Fruit fly (Drosophila melanogaster) ovary, adult (tissue): ENCODE measurements around the gene CG14629.

Source experiments
- CG17801 ChIP-seq: fragments of 200-800 bp; optimal IDR thresholded peaks from 2 replicates; lab custom pipeline; 2019; ENCODE audit warnings: missing biosample characterization, mild to moderate bottlenecking, missing genetic modification characterization, moderate library complexity; ENCODE audit not compliant: partially characterized antibody

CG14629 gene

dm6 chrX:1051251-1051629 is at the start of gene CG14629:
Gene CG14629, plus strand, starts transcription at chrX:1051525.
- no peak for TF ChIP-seq CG17801 (GFP tag; lab: Kevin White, UChicago)

DNA sequence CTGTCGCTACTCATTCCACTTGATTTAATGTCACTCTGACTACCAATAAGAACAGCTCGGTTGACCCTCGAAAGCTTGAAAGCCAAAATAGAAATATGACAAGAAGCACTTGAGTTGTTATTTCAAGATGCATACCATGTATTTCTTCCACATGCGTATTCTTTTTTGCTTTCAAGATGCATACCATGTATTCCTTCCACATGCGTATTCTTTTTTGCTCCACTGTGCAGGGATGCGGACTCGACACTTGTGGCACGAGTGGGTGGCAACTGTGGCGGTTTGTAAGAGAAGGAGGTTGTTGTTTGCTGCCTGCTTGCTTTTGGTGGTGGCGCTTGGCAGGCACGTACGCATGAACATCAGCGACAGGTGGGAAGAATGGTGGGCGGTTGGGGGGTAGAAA is 45.1 kb upstream of the CG14629 start:
- no peak for TF ChIP-seq CG17801 (GFP tag; lab: Kevin White, UChicago)

DNA sequence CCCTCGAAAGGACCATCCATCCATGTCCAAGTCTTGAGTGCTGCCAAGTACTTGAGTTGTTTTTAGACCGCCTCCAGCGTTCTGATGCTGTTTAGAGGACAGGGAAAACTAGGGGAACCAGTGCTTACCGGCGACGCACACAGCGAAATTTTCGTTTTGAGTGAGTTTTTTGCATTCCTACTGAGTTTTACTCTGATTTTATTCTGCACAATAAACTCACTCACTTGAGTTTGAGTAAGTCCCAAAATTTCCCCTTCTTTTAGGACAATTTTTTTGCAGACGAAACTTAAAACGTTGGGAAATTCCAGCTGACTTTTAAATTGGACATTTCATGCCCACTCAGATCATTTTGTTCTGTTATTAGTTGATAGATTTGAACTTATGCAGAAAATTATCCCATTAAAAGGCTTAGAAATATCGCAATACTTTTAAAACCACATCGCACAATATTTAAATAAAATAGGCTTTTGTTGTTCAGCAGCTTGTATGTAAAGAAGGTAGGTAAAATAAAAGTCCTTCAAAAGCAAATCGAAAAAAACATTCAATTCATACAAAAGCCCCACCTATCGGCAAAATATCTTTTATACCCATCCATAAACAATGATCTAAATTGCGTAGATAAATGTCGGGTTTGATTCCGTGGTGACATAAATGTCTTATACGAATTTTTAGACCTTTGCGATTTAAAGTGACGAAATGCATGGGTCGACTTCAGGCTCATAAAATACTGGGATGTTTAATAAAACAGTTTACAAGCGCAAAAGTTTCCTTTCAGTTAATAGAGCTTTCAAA is 41.7 kb upstream of the CG14629 start:
- no peak for TF ChIP-seq CG17801 (GFP tag; lab: Kevin White, UChicago)

DNA sequence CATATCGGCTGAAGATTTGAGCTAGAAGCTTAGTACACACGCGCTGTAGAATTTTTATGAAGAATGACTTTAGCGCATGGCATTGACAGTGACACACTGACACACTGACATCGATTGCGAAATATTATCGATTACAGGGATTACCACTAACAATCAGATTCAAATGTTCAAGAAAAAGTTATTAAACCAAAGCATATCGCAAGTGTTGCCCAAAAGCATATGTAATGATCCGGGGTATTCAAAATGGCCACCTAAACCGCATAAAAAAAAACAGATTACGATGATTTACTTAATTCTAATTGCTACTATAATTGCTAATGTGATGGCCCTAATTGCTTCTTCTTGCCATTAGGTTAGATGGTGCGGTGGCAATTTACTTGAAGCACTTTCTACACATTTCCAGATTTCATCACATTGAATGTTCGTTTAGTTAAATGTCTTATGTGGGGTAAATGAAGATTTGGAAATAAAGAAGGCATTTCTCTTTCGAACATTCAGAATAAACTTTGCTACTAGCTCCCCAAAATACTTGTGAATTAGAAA is 39.7 kb upstream of the CG14629 start, which contains the start of the genes TfIIA-S-2 and CG14631:
TfIIA-S-2 (minus strand) TSS at position 101 of the 543 bp plus-strand sequence.
CG14631 (plus strand) TSS at position 493 of the 543 bp plus-strand sequence.
- TF ChIP-seq CG17801 (GFP tag; lab: Kevin White, UChicago) = no peak

dm6 chrX:1026511-1026910 is 24.8 kb upstream of the CG14629 start, which contains the start of the genes CG32814, CG11638 and CG3021:
Gene CG32814, minus strand, starts transcription at chrX:1026700.
Gene CG11638, minus strand, starts transcription at chrX:1026703.
Gene CG3021, plus strand, starts transcription at chrX:1026791.
- peak; percentile 63 for TF ChIP-seq CG17801 (GFP tag; lab: Kevin White, UChicago)

DNA sequence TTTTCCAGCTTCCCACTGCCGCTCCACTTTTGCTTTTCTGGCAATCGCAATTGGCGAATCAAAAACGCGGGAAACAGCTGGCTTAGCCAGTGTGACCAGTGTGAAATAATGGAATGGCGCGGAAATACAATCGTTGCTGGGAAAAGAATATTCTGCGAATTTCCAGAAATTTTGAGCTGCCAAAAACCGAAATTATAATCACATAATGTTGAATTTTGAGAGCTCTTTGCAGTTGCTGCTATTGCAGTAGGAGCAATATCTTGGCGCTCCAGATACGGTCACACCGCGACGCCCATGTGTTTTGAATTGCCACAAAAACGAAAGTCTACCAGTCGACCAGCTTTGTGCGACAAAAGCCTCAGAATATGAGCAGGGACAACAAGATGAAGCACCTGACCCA is 20.8 kb upstream of the CG14629 start, which contains the start of the genes Cdc45 and Rpp21:
Cdc45 (minus strand) TSS at position 79 of the 400 bp plus-strand sequence.
Rpp21 (plus strand) TSS at position 281 of the 400 bp plus-strand sequence.
- TF ChIP-seq CG17801 (GFP tag; lab: Kevin White, UChicago) = peak; percentile 13

DNA sequence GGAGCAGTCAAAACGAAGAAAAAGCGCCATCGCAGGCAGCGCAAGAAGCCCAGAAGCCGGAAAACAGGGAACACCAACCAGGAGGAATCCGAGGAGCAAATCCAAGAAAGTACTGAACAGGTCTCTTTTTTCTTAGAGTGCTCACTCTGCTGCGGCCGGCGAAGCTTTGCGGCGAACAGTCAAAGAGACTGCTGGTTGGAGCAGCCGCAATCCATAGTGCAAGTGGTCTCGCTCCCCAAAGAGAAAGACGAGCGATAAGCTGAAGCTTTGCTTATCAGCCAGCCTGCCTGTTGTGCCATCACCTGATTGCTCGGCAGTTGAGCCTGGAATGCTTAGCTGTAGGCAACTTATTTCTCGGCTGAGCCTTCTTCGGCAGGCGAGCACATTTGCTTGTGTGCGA is 20.1 kb upstream of the CG14629 start, which contains the start of gene CG14630:
CG14630 (plus strand) TSS at position 301 of the 400 bp plus-strand sequence.
- TF ChIP-seq CG17801 (GFP tag; lab: Kevin White, UChicago) = no peak

- TF ChIP-seq CG17801 (GFP tag; lab: Kevin White, UChicago) = peak; percentile 22
Measured at dm6 chrX:1033066-1033465, 18.3 kb upstream of the CG14629 start.

dm6 chrX:1041407-1042038 is 9.8 kb upstream of the CG14629 start:
- TF ChIP-seq CG17801 (GFP tag; lab: Kevin White, UChicago) = no peak

- TF ChIP-seq CG17801 (GFP tag; lab: Kevin White, UChicago) = no peak
Measured at dm6 chrX:1045924-1046323, 5.4 kb upstream of the CG14629 start, which contains the start of gene CG42259. Gene CG42259, plus strand, starts transcription at chrX:1046224.

DNA sequence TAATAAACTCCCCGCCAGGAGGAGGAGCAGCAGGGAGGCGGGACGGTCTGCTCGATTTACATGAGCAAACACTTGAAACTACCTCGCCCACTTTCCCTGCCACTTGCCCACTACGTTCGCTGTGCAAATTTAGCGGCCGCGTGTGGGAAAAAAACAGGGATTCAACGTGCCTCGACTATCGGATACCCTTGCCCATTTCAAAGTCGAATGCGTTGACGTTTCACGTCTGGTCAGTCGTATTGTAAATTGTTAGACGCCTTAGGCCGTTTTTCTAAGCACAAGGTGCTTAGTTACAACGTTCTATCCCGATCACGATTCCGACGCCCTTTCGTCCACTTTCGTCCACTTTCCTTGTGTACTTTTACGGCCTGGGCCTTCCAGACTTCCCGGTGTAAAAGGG is 3.6 kb upstream of the CG14629 start:
- TF ChIP-seq CG17801 (GFP tag; lab: Kevin White, UChicago) = no peak

DNA sequence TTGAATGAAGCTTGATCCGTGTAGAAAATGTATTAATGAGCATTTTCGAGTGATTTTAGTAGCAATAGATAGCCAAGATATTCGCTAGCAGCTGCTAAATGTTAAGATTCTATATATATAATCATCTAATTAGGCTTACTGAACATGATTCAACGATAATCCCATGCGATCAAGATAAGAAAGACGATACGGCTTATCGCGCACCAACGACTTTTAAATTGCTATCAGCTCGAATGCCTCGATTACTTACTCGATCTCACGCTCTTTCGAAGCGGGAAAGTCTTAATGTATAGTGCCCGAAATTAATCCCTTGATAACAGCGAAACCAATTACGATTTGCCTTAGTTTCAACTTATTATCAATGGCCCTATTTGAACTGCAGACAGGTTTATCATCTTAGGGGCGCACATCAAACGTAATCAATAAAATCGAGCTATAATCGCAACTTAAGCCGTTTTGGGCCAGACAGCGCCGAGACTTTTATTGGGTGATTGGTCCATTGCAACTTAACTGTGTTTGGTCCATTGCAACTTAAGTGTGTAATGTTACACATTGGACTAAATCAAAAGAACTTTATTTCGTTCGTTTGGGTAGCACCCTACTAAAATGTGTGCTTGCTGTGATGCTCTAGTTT is 591 bp upstream of the CG14629 start:
- TF ChIP-seq CG17801 (GFP tag; lab: Kevin White, UChicago) = no peak

dm6 chrX:1052684-1053389 is 1.5 kb downstream of the CG14629 start:
- no peak for TF ChIP-seq CG17801 (GFP tag; lab: Kevin White, UChicago)

- no peak for TF ChIP-seq CG17801 (GFP tag; lab: Kevin White, UChicago)
Measured at dm6 chrX:1056338-1056737, 5.0 kb downstream of the CG14629 start.
